Worm (Caenorhabditis elegans) whole organism, L4 larva: Measurements from ENCODE around the gene rpb-2.

ENCODE experiments used
- D1046.2 ChIP-seq: fragments of 200-800 bp; sonication (Bioruptor generic); IDR thresholded peaks from 2 replicates; pipeline ENCODE4 v1.3.6; 2022; ENCODE audit warnings: missing genetic modification characterization, missing compliant biosample characterization
- F26F4.8 ChIP-seq: fragments of 200-800 bp; sonication (Bioruptor generic); conservative IDR thresholded peaks from 2 replicates; pipeline ENCODE4 v1.3.6; 2022; ENCODE audit warnings: missing genetic modification characterization, missing compliant biosample characterization
- F37D6.2 ChIP-seq: sonication (generic microtip); optimal IDR thresholded peaks from 2 replicates; lab custom pipeline; 2016; ENCODE audit warnings: mild to moderate bottlenecking, missing genetic modification characterization, missing compliant biosample characterization
- F44E2.7 ChIP-seq: fragments of 200-800 bp; sonication (Bioruptor generic); IDR thresholded peaks from 2 replicates; pipeline ENCODE4 v2.1.2; 2022; ENCODE audit warnings: missing genetic modification characterization, missing compliant biosample characterization
- R02D3.7 ChIP-seq: fragments of 150-350 bp; sonication (generic microtip); optimal IDR thresholded peaks from 3 replicates; lab custom pipeline; 2014; ENCODE audit warnings: missing biosample characterization, missing genetic modification characterization
- T20F7.1 ChIP-seq: fragments of 200-800 bp; sonication (Bioruptor generic); optimal IDR thresholded peaks from 2 replicates; lab custom pipeline; 2018; ENCODE audit warnings: mild to moderate bottlenecking, missing genetic modification characterization, missing compliant biosample characterization
- Y105C5A.15 ChIP-seq: fragments of 200-800 bp; sonication (Bioruptor generic); IDR thresholded peaks from 2 replicates; pipeline ENCODE4 v1.3.6; 2022; ENCODE audit warnings: missing genetic modification characterization, missing compliant biosample characterization
- Y5F2A.4 ChIP-seq: fragments of 200-800 bp; sonication (Bioruptor generic); optimal IDR thresholded peaks from 2 replicates; lab custom pipeline; 2018; ENCODE audit warnings: mild to moderate bottlenecking, missing genetic modification characterization, missing compliant biosample characterization
- Y75B8A.6 ChIP-seq: fragments of 200-800 bp; sonication (Bioruptor generic); IDR thresholded peaks from 2 replicates; pipeline ENCODE4 v1.3.6; 2022; ENCODE audit warnings: missing genetic modification reagents, missing genetic modification characterization, missing compliant biosample characterization
- aha-1 ChIP-seq: fragments of 150-350 bp; peaks from one replicate; lab custom pipeline; 2014; ENCODE audit warnings: missing biosample characterization, missing genetic modification characterization
- aly-2 ChIP-seq: sonication (generic microtip); optimal IDR thresholded peaks from 2 replicates; lab custom pipeline; 2018; ENCODE audit warnings: missing biosample characterization, missing genetic modification characterization
- ama-1 ChIP-seq: fragments of 150-350 bp; optimal IDR thresholded peaks from 2 replicates; lab custom pipeline; 2014; ENCODE audit warnings: inconsistent platforms, mixed read lengths
- arid-1 ChIP-seq: fragments of 200-800 bp; sonication (Bioruptor generic); conservative IDR thresholded peaks from 2 replicates; pipeline ENCODE4 v1.3.6; 2022; ENCODE audit warnings: missing genetic modification reagents, missing genetic modification characterization, missing compliant biosample characterization
- attf-4 ChIP-seq: sonication (generic microtip); optimal IDR thresholded peaks from 3 replicates; lab custom pipeline; 2017; ENCODE audit warnings: missing biosample characterization, missing genetic modification characterization
- ceh-32 ChIP-seq: sonication (generic microtip); optimal IDR thresholded peaks from 2 replicates; lab custom pipeline; 2016; ENCODE audit warnings: mild to moderate bottlenecking, missing genetic modification characterization, missing compliant biosample characterization; ENCODE audit not compliant: poor library complexity
- ceh-44 ChIP-seq: fragments of 200-800 bp; sonication (Bioruptor generic); IDR thresholded peaks from 2 replicates; pipeline ENCODE4 v1.3.6; 2022; ENCODE audit warnings: missing genetic modification reagents, missing genetic modification characterization, missing compliant biosample characterization
- cey-2 ChIP-seq: sonication (generic microtip); optimal IDR thresholded peaks from 3 replicates; lab custom pipeline; 2017; ENCODE audit warnings: missing genetic modification characterization, mild to moderate bottlenecking, missing compliant biosample characterization, antibody characterized with exemption, borderline replicate concordance; ENCODE audit not compliant: insufficient read depth
- daf-16 ChIP-seq, 3 experiments: sonication (generic microtip); optimal IDR thresholded peaks; 2 replicates each; lab custom pipeline; 2016 to 2017; ENCODE audit warnings: missing genetic modification characterization in 3 of 3, missing genetic modification reagents in 3 of 3, mild to moderate bottlenecking in 2 of 3, missing compliant biosample characterization in 2 of 3, missing biosample characterization in 1 of 3, moderate library complexity in 1 of 3
- daf-8 ChIP-seq: fragments of 200-800 bp; sonication (Bioruptor generic); IDR thresholded peaks from 2 replicates; pipeline ENCODE4 v1.3.6; 2022; ENCODE audit warnings: missing genetic modification characterization, missing compliant biosample characterization
- dmd-8 ChIP-seq: fragments of 200-800 bp; sonication (Bioruptor generic); IDR thresholded peaks from 2 replicates; pipeline ENCODE4 v1.3.6; 2022; ENCODE audit warnings: missing genetic modification characterization, missing compliant biosample characterization
- dpl-1 ChIP-seq: fragments of 150-350 bp; optimal IDR thresholded peaks from 2 replicates; lab custom pipeline; 2014; ENCODE audit warnings: missing biosample characterization, missing genetic modification reagents, missing genetic modification characterization
- dve-1 ChIP-seq: sonication (generic microtip); optimal IDR thresholded peaks from 2 replicates; lab custom pipeline; 2017; ENCODE audit warnings: antibody characterized with exemption, mild to moderate bottlenecking, missing genetic modification characterization, missing compliant biosample characterization; ENCODE audit not compliant: insufficient read depth
- egl-27 ChIP-seq: sonication (generic microtip); optimal IDR thresholded peaks from 3 replicates; lab custom pipeline; 2017; ENCODE audit warnings: missing biosample characterization, missing genetic modification reagents, missing genetic modification characterization
- egl-43 ChIP-seq: fragments of 200-800 bp; sonication (Bioruptor generic); IDR thresholded peaks from 2 replicates; pipeline ENCODE4 v1.3.6; 2022; ENCODE audit warnings: missing genetic modification reagents, missing genetic modification characterization, missing compliant biosample characterization
- fkh-10 ChIP-seq: fragments of 150-350 bp; optimal IDR thresholded peaks from 2 replicates; lab custom pipeline; 2014; ENCODE audit warnings: missing biosample characterization, missing genetic modification reagents, missing genetic modification characterization
- gei-8 ChIP-seq: fragments of 200-800 bp; sonication (Bioruptor generic); optimal IDR thresholded peaks from 2 replicates; lab custom pipeline; 2018; ENCODE audit warnings: mild to moderate bottlenecking, missing genetic modification characterization, missing compliant biosample characterization
- hlh-11 ChIP-seq: fragments of 200-800 bp; sonication (Bioruptor generic); optimal IDR thresholded peaks from 2 replicates; lab custom pipeline; 2018; ENCODE audit warnings: mild to moderate bottlenecking, missing genetic modification characterization, missing compliant biosample characterization
- hmg-1.1 ChIP-seq: fragments of 200-800 bp; sonication (Bioruptor generic); IDR thresholded peaks from 2 replicates; pipeline ENCODE4 v1.3.6; 2022; ENCODE audit warnings: missing genetic modification reagents, missing genetic modification characterization, missing compliant biosample characterization
- lin-29 ChIP-seq: fragments of 200-800 bp; sonication (Bioruptor generic); IDR thresholded peaks from 2 replicates; pipeline ENCODE4 v1.3.6; 2022; ENCODE audit warnings: missing genetic modification reagents, missing genetic modification characterization, missing compliant biosample characterization
- lin-39 ChIP-seq: fragments of 150-350 bp; optimal IDR thresholded peaks from 2 replicates; lab custom pipeline; 2014; ENCODE audit warnings: missing biosample characterization, missing genetic modification reagents, missing genetic modification characterization
- lsy-2 ChIP-seq, 2 experiments: fragments of 150-350 bp in 1 of 2; sonication (generic microtip) in 1 of 2; optimal IDR thresholded peaks; 2 replicates each; lab custom pipeline; 2014 to 2017; ENCODE audit warnings: missing biosample characterization in 2 of 2, missing genetic modification characterization in 2 of 2
- madf-5 ChIP-seq, 2 experiments: fragments of 200-800 bp; sonication (Bioruptor generic); IDR thresholded peaks; 2 replicates each; pipeline ENCODE4 v1.3.6; 2022; ENCODE audit warnings: missing compliant biosample characterization in 2 of 2, missing genetic modification characterization in 2 of 2
- madf-9 ChIP-seq: fragments of 200-800 bp; sonication (Bioruptor generic); conservative IDR thresholded peaks from 2 replicates; pipeline ENCODE4 v1.3.6; 2022; ENCODE audit warnings: missing genetic modification reagents, missing genetic modification characterization, missing compliant biosample characterization
- mdl-1 ChIP-seq, 2 experiments: fragments of 150-350 bp in 1 of 2; sonication (generic microtip) in 1 of 2; optimal IDR thresholded peaks; 2 replicates each; lab custom pipeline; 2014 to 2017; ENCODE audit warnings: missing biosample characterization in 2 of 2, missing genetic modification characterization in 2 of 2
- mdt-29 ChIP-seq: fragments of 200-800 bp; sonication (Bioruptor generic); IDR thresholded peaks from 2 replicates; pipeline ENCODE4 v1.3.6; 2022; ENCODE audit warnings: missing genetic modification reagents, missing genetic modification characterization, missing compliant biosample characterization
- mep-1 ChIP-seq: fragments of 150-350 bp; sonication (generic microtip); optimal IDR thresholded peaks from 3 replicates; lab custom pipeline; 2014; ENCODE audit warnings: missing biosample characterization, missing genetic modification characterization
- nhr-42 ChIP-seq: fragments of 200-800 bp; sonication (Bioruptor generic); IDR thresholded peaks from 2 replicates; pipeline ENCODE4 v1.3.6; 2022; ENCODE audit warnings: missing genetic modification characterization, missing compliant biosample characterization
- nhr-77 ChIP-seq: fragments of 150-350 bp; optimal IDR thresholded peaks from 2 replicates; lab custom pipeline; 2014; ENCODE audit warnings: missing biosample characterization, missing genetic modification characterization
- pha-4 ChIP-seq, 2 experiments: fragments of 150-350 bp in 1 of 2; fragments of 200-800 bp in 1 of 2; sonication (Bioruptor generic) in 1 of 2; IDR thresholded peaks in 1 of 2; optimal IDR thresholded peaks in 1 of 2; 2 replicates each; pipeline versions ENCODE4 v1.3.6 to Lab custom; 2014 to 2022; ENCODE audit warnings: missing genetic modification characterization in 2 of 2, missing genetic modification reagents in 2 of 2, missing biosample characterization in 1 of 2, missing compliant biosample characterization in 1 of 2
- set-16 ChIP-seq: fragments of 200-800 bp; sonication (Bioruptor generic); IDR thresholded peaks from 2 replicates; pipeline ENCODE4 v1.3.6; 2022; ENCODE audit warnings: missing genetic modification reagents, missing genetic modification characterization, missing compliant biosample characterization
- snpc-4 ChIP-seq: fragments of 150-350 bp; optimal IDR thresholded peaks from 2 replicates; lab custom pipeline; 2014; ENCODE audit warnings: missing biosample characterization, missing genetic modification characterization
- spr-3 ChIP-seq: fragments of 200-800 bp; sonication (Bioruptor generic); optimal IDR thresholded peaks from 2 replicates; lab custom pipeline; 2018; ENCODE audit warnings: mild to moderate bottlenecking, missing genetic modification characterization, missing compliant biosample characterization
- unc-39 ChIP-seq: sonication (generic microtip); optimal IDR thresholded peaks from 2 replicates; lab custom pipeline; 2017; ENCODE audit warnings: missing biosample characterization, missing genetic modification characterization
- zip-2 ChIP-seq: fragments of 150-350 bp; optimal IDR thresholded peaks from 2 replicates; lab custom pipeline; 2014; ENCODE audit warnings: missing biosample characterization, missing genetic modification characterization
- ztf-7 ChIP-seq: fragments of 150-350 bp; optimal IDR thresholded peaks from 2 replicates; lab custom pipeline; 2014; ENCODE audit warnings: missing biosample characterization, missing genetic modification characterization

The rpb-2 gene

ce11 chrIII:4922020-4922419 lies 17.3 kb upstream of the rpb-2 start, which contains the start of gene mmab-1 (continued):
- TF ChIP-seq dve-1 (tag; lab: Kevin White, UChicago) (peak; percentile 29), mep-1 (peak; percentile 35), hmg-1.1 (GFP tag; lab: Robert Waterston, UW) (peak; percentile 65), arid-1 (GFP tag; lab: Robert Waterston, UW) (0 out of 2 replicates have a peak, but pooled peaks have one; percentile 40)
- TF ChIP-seq, all 104 proteins: peak for 32; not testable (repeated sequence) for 72

- TF ChIP-seq F44E2.7, result no peak
- TF ChIP-seq madf-9, result no peak
- no peak for TF ChIP-seq hlh-11 (tag; lab: Kevin White, UChicago)
- no peak for TF ChIP-seq zip-2 (tag; lab: Kevin White, UChicago)
- TF ChIP-seq aha-1 (tag; lab: Kevin White, UChicago), result peak; percentile 67
- 0 out of 2 replicates have a peak, but pooled peaks have one; percentile 51 for TF ChIP-seq F26F4.8 (GFP tag; lab: Robert Waterston, UW)
These were observed 15.2 kb upstream of the rpb-2 start for ce11 chrIII:4924134-4924533.

- TF ChIP-seq mdl-1 (tag; optimal IDR thresholded peaks at IDR 0.05; lab: Kevin White, UChicago) (no peak), cey-2 (tag; lab: Kevin White, UChicago) (no peak), egl-43 (no peak), Y105C5A.15 (no peak), spr-3 (GFP tag; lab: Kevin White, UChicago) (no peak), F44E2.7 (no peak), hlh-11 (tag; lab: Kevin White, UChicago) (peak; percentile 32), fkh-10 (GFP tag; lab: Kevin White, UChicago) (no peak), dmd-8 (GFP tag; lab: Robert Waterston, UW) (0 out of 2 replicates have a peak, but pooled peaks have one; percentile 42), unc-39 (no peak), dve-1 (tag; lab: Kevin White, UChicago) (peak; percentile 52), F37D6.2 (tag; lab: Kevin White, UChicago) (no peak), gei-8 (no peak), dpl-1 (GFP tag; lab: Kevin White, UChicago) (peak; percentile 91), lsy-2 (tag; optimal IDR thresholded peaks at IDR 0.05; lab: Kevin White, UChicago) (peak in 1 of 2 experiments; percentile 66), R02D3.7 (tag; lab: Kevin White, UChicago) (no peak), Y5F2A.4 (GFP tag; lab: Kevin White, UChicago) (no peak), ceh-32 (no peak), daf-8 (GFP tag; lab: Robert Waterston, UW) (no peak), ceh-44 (no peak), attf-4 (tag; lab: Kevin White, UChicago) (no peak), mdt-29 (GFP tag; lab: Robert Waterston, UW) (no peak), pha-4 (GFP tag; IDR thresholded peaks at IDR 0.05; lab: Robert Waterston, UW) (no peak), pha-4 (tag; optimal IDR thresholded peaks at IDR 0.05; lab: Kevin White, UChicago) (no peak), lin-39 (tag; lab: Kevin White, UChicago) (no peak), egl-27 (tag; lab: Kevin White, UChicago) (no peak), daf-16 (GFP tag; optimal IDR thresholded peaks at IDR 0.05; lab: Kevin White, UChicago) (peak in 1 of 2 experiments; percentile 17), daf-16 (tag; optimal IDR thresholded peaks at IDR 0.05; lab: Kevin White, UChicago) (peak; percentile 5), snpc-4 (no peak), madf-5 (GFP tag; IDR thresholded peaks at IDR 0.05; lab: Robert Waterston, UW) (no peak), Y75B8A.6 (GFP tag; lab: Robert Waterston, UW) (no peak), lin-29 (no peak), D1046.2 (GFP tag; lab: Robert Waterston, UW) (peak; percentile 61; the same call in 1 of the 2 replicates), hmg-1.1 (GFP tag; lab: Robert Waterston, UW) (no peak), aly-2 (no peak), nhr-77 (tag; lab: Kevin White, UChicago) (no peak), ztf-7 (tag; lab: Kevin White, UChicago) (no peak), nhr-42 (GFP tag; lab: Robert Waterston, UW) (no peak), set-16 (GFP tag; lab: Robert Waterston, UW) (no peak), T20F7.1 (GFP tag; lab: Kevin White, UChicago) (no peak), ama-1 (lab: Kevin White, UChicago) (peak; percentile 2), zip-2 (tag; lab: Kevin White, UChicago) (no peak)
These were observed 9.2 kb upstream of the rpb-2 start, which contains the start of gene set-2 for ce11 chrIII:4930154-4930679. set-2 (minus strand) TSS chrIII:4930204.
